Worm (Caenorhabditis elegans) whole organism, young adult: Measurements from ENCODE around the gene B0244.15.

Experiments
- B0336.3 ChIP-seq: fragments of 200-800 bp; sonication (Bioruptor generic); IDR thresholded peaks from 2 replicates; pipeline ENCODE4 v1.3.6; 2022; ENCODE audit warnings: missing genetic modification characterization, missing compliant biosample characterization
- F23B12.7 ChIP-seq: sonication (generic microtip); optimal IDR thresholded peaks from 2 replicates; lab custom pipeline; 2017; ENCODE audit warnings: missing genetic modification characterization, mild to moderate bottlenecking, missing compliant biosample characterization, antibody characterized with exemption, moderate library complexity; ENCODE audit not compliant: insufficient read depth
- Y67H2A.10 ChIP-seq: fragments of 200-800 bp; sonication (Bioruptor generic); conservative IDR thresholded peaks from 2 replicates; pipeline ENCODE4 v1.3.6; 2022; ENCODE audit warnings: missing genetic modification reagents, missing genetic modification characterization, missing compliant biosample characterization
- Y79H2A.3 ChIP-seq: fragments of 200-800 bp; sonication (Bioruptor generic); conservative IDR thresholded peaks from 2 replicates; pipeline ENCODE4 v1.3.6; 2022; ENCODE audit warnings: missing genetic modification reagents, missing genetic modification characterization, missing compliant biosample characterization
- Y95B8A.8 ChIP-seq: fragments of 200-800 bp; sonication (Bioruptor generic); IDR thresholded peaks from 2 replicates; pipeline ENCODE4 v1.3.6; 2022; ENCODE audit warnings: missing genetic modification reagents, missing genetic modification characterization, missing compliant biosample characterization
- akir-1 ChIP-seq: fragments of 200-800 bp; sonication (Bioruptor generic); optimal IDR thresholded peaks from 2 replicates; lab custom pipeline; 2018; ENCODE audit warnings: mild to moderate bottlenecking, missing genetic modification characterization, moderate library complexity, missing compliant biosample characterization
- bed-1 ChIP-seq: fragments of 200-800 bp; sonication (Bioruptor generic); IDR thresholded peaks from 2 replicates; pipeline ENCODE4 v1.3.6; 2022; ENCODE audit warnings: missing genetic modification reagents, missing genetic modification characterization, missing compliant biosample characterization
- chd-7 ChIP-seq: sonication (generic microtip); optimal IDR thresholded peaks from 2 replicates; lab custom pipeline; 2016; ENCODE audit warnings: mild to moderate bottlenecking, missing genetic modification characterization, moderate library complexity, missing compliant biosample characterization
- dox-1 ChIP-seq: fragments of 200-800 bp; sonication (Bioruptor generic); IDR thresholded peaks from 2 replicates; pipeline ENCODE4 v1.3.6; 2022; ENCODE audit warnings: missing genetic modification reagents, missing genetic modification characterization, missing compliant biosample characterization
- ets-4 ChIP-seq: fragments of 200-800 bp; sonication (Bioruptor generic); optimal IDR thresholded peaks from 2 replicates; lab custom pipeline; 2018; ENCODE audit warnings: mild to moderate bottlenecking, missing genetic modification characterization, missing compliant biosample characterization
- hrde-1 ChIP-seq: sonication (generic microtip); optimal IDR thresholded peaks from 2 replicates; lab custom pipeline; 2016; ENCODE audit warnings: missing genetic modification characterization, mild to moderate bottlenecking, missing compliant biosample characterization, moderate library complexity, missing genotype, missing genetic modification reagents, borderline replicate concordance
- hsf-1 ChIP-seq: fragments of 200-800 bp; sonication (Bioruptor generic); IDR thresholded peaks from 2 replicates; pipeline ENCODE4 v1.3.6; 2022; ENCODE audit warnings: missing genetic modification reagents, missing genetic modification characterization, missing compliant biosample characterization
- let-607 ChIP-seq, 2 experiments: fragments of 200-800 bp in 1 of 2; sonication (Bioruptor generic) in 1 of 2; sonication (generic microtip) in 1 of 2; optimal IDR thresholded peaks; 2 replicates each; lab custom pipeline; 2016 to 2018; ENCODE audit warnings: mild to moderate bottlenecking in 2 of 2, missing compliant biosample characterization in 2 of 2, missing genetic modification characterization in 2 of 2, moderate library complexity in 2 of 2, missing genotype in 1 of 2
- lir-1 ChIP-seq: fragments of 200-800 bp; sonication (Bioruptor generic); conservative IDR thresholded peaks from 2 replicates; pipeline ENCODE4 v1.3.6; 2022; ENCODE audit warnings: missing genetic modification reagents, missing genetic modification characterization, missing compliant biosample characterization
- madf-10 ChIP-seq: sonication (generic microtip); optimal IDR thresholded peaks from 2 replicates; lab custom pipeline; 2016; ENCODE audit warnings: mild to moderate bottlenecking, missing genetic modification characterization, missing compliant biosample characterization
- mel-28 ChIP-seq: sonication (generic microtip); optimal IDR thresholded peaks from 2 replicates; lab custom pipeline; 2016; ENCODE audit warnings: borderline replicate concordance, mild to moderate bottlenecking, missing genetic modification characterization, missing compliant biosample characterization
- mes-4 ChIP-seq: sonication (generic microtip); optimal IDR thresholded peaks from 2 replicates; lab custom pipeline; 2016; ENCODE audit warnings: missing genotype, missing genetic modification characterization, missing compliant biosample characterization
- nfya-2 ChIP-seq: fragments of 200-800 bp; sonication (Bioruptor generic); IDR thresholded peaks from 2 replicates; pipeline ENCODE4 v1.3.6; 2022; ENCODE audit warnings: missing genetic modification reagents, missing genetic modification characterization, missing compliant biosample characterization
- nhr-120 ChIP-seq: fragments of 200-800 bp; sonication (Bioruptor generic); IDR thresholded peaks from 2 replicates; pipeline ENCODE4 v1.3.6; 2022; ENCODE audit warnings: missing genetic modification characterization, missing compliant biosample characterization
- nhr-80 ChIP-seq: sonication (generic microtip); optimal IDR thresholded peaks from 2 replicates; lab custom pipeline; 2016; ENCODE audit warnings: missing genetic modification characterization, missing compliant biosample characterization
- nhr-90 ChIP-seq: sonication (generic microtip); optimal IDR thresholded peaks from 2 replicates; lab custom pipeline; 2016; ENCODE audit warnings: missing genotype, mild to moderate bottlenecking, missing genetic modification characterization, missing compliant biosample characterization
- rcor-1 ChIP-seq: fragments of 200-800 bp; sonication (Bioruptor generic); IDR thresholded peaks from 2 replicates; pipeline ENCODE4 v1.3.6; 2022; ENCODE audit warnings: missing genetic modification reagents, missing genetic modification characterization, missing compliant biosample characterization
- snpc-1.1 ChIP-seq: sonication (generic microtip); optimal IDR thresholded peaks from 2 replicates; lab custom pipeline; 2017; ENCODE audit warnings: missing genetic modification characterization, mild to moderate bottlenecking, missing compliant biosample characterization, antibody characterized with exemption, moderate library complexity, missing genotype, missing genetic modification reagents; ENCODE audit not compliant: insufficient read depth
- snpc-3.4 ChIP-seq: sonication (generic microtip); optimal IDR thresholded peaks from 2 replicates; lab custom pipeline; 2017; ENCODE audit warnings: missing genetic modification characterization, mild to moderate bottlenecking, missing compliant biosample characterization, antibody characterized with exemption, moderate library complexity, missing genotype, missing genetic modification reagents
- snpc-4 ChIP-seq, 5 experiments: fragments of 150-350 bp in 1 of 5; sonication (generic microtip) in 4 of 5; optimal IDR thresholded peaks; 2 replicates each; lab custom pipeline; 2014 to 2018; ENCODE audit warnings: missing genetic modification characterization in 5 of 5, missing biosample characterization in 3 of 5, antibody characterized with exemption in 2 of 5, mild to moderate bottlenecking in 2 of 5, missing compliant biosample characterization in 2 of 5, missing genotype in 2 of 5, moderate library complexity in 2 of 5, missing genetic modification reagents in 1 of 5
- zfh-2 ChIP-seq: fragments of 200-800 bp; sonication (Bioruptor generic); conservative IDR thresholded peaks from 2 replicates; pipeline ENCODE4 v1.3.6; 2022; ENCODE audit warnings: missing genetic modification reagents, missing genetic modification characterization, missing compliant biosample characterization
- zim-3 ChIP-seq: sonication (generic microtip); optimal IDR thresholded peaks from 2 replicates; lab custom pipeline; 2017; ENCODE audit warnings: mild to moderate bottlenecking, missing genetic modification characterization, moderate library complexity, missing compliant biosample characterization

B0244.15 gene

ce11 chrIII:5734328-5734727 is 8.9 kb upstream of the B0244.15 start:
- TF ChIP-seq snpc-4 (GFP tag; optimal IDR thresholded peaks at IDR 0.05; lab: Kevin White, UChicago) (no peak), snpc-4 (tag; optimal IDR thresholded peaks at IDR 0.05; lab: Kevin White, UChicago) (peak in 2 of 4 experiments; percentile 45 to 66), nhr-90 (tag; lab: Kevin White, UChicago) (no peak)
- TF ChIP-seq, all 124 proteins: peak for 1

- no peak for TF ChIP-seq dox-1 (GFP tag; lab: Robert Waterston, UW)
- no peak for TF ChIP-seq akir-1 (GFP tag; lab: Kevin White, UChicago)
- TF ChIP-seq chd-7 (tag; lab: Kevin White, UChicago): no peak
- TF ChIP-seq Y95B8A.8 (GFP tag; lab: Robert Waterston, UW): no peak
- TF ChIP-seq nhr-80 (tag; lab: Kevin White, UChicago): peak; percentile 49
Measured at ce11 chrIII:5734905-5735304, 8.3 kb upstream of the B0244.15 start, which contains the start of gene B0244.10. Gene B0244.10 (plus strand): TSS chrIII:5735158.

ce11 chrIII:5737708-5738107 is 5.5 kb upstream of the B0244.15 start, which contains the start of gene B0244.6:
Gene B0244.6 (plus strand): TSS chrIII:5738008.
- TF ChIP-seq B0336.3 (GFP tag; lab: Robert Waterston, UW) (no peak), Y79H2A.3 (GFP tag; lab: Robert Waterston, UW) (no peak)

ce11 chrIII:5740666-5741065 is 2.5 kb upstream of the B0244.15 start, which contains the start of gene B0244.16:
Gene B0244.16 (plus strand): TSS chrIII:5740966.
- TF ChIP-seq hsf-1 (GFP tag; lab: Robert Waterston, UW) (no peak), hrde-1 (tag; lab: Kevin White, UChicago) (no peak), Y79H2A.3 (GFP tag; lab: Robert Waterston, UW) (no peak), lir-1 (GFP tag; lab: Robert Waterston, UW) (no peak), let-607 (tag; optimal IDR thresholded peaks at IDR 0.05; lab: Kevin White, UChicago) (no peak)

ce11 chrIII:5744579-5744978 is 1.4 kb downstream of the B0244.15 start, which contains the start of gene B0244.5:
Gene B0244.5 (plus strand): TSS chrIII:5744879.
- TF ChIP-seq snpc-3.4 (tag; lab: Kevin White, UChicago): no peak

ce11 chrIII:5747185-5747584 is 4.0 kb downstream of the B0244.15 start, which contains the start of gene B0244.4:
Gene B0244.4 (plus strand): TSS chrIII:5747485.
- TF ChIP-seq zim-3 (tag; lab: Kevin White, UChicago) (no peak), zfh-2 (GFP tag; lab: Robert Waterston, UW) (no peak), bed-1 (no peak), Y67H2A.10 (GFP tag; lab: Robert Waterston, UW) (no peak), mes-4 (no peak)

ce11 chrIII:5748360-5748759 is 5.2 kb downstream of the B0244.15 start:
- TF ChIP-seq snpc-1.1 (tag; lab: Kevin White, UChicago): peak; percentile 70
- TF ChIP-seq rcor-1 (GFP tag; lab: Robert Waterston, UW): no peak
- no peak for TF ChIP-seq F23B12.7 (tag; lab: Kevin White, UChicago)
- no peak for TF ChIP-seq madf-10 (tag; lab: Kevin White, UChicago)
- TF ChIP-seq nfya-2 (GFP tag; lab: Robert Waterston, UW): no peak
- TF ChIP-seq mel-28 (tag; lab: Kevin White, UChicago): no peak
- no peak for TF ChIP-seq nhr-120
- TF ChIP-seq snpc-4 (GFP tag; optimal IDR thresholded peaks at IDR 0.05; lab: Kevin White, UChicago): no peak
- TF ChIP-seq snpc-4 (tag; optimal IDR thresholded peaks at IDR 0.05; lab: Kevin White, UChicago): peak in 3 of 4 experiments; percentile 70 to 90 (median 90)
- no peak for TF ChIP-seq ets-4 (GFP tag; lab: Kevin White, UChicago)
